Worm (Caenorhabditis elegans) whole organism, L4 larva: ENCODE measurements around the gene R05G6.3.

Experiments
- D1046.2 ChIP-seq: fragments of 200-800 bp; sonication (Bioruptor generic); IDR thresholded peaks from 2 replicates; pipeline ENCODE4 v1.3.6; 2022; ENCODE audit warnings: missing genetic modification characterization, missing compliant biosample characterization
- F10B5.3 ChIP-seq: sonication (generic microtip); optimal IDR thresholded peaks from 2 replicates; lab custom pipeline; 2016; ENCODE audit warnings: mild to moderate bottlenecking, missing genetic modification characterization, missing compliant biosample characterization
- F37D6.2 ChIP-seq: sonication (generic microtip); optimal IDR thresholded peaks from 2 replicates; lab custom pipeline; 2016; ENCODE audit warnings: mild to moderate bottlenecking, missing genetic modification characterization, missing compliant biosample characterization
- F44E2.7 ChIP-seq: fragments of 200-800 bp; sonication (Bioruptor generic); IDR thresholded peaks from 2 replicates; pipeline ENCODE4 v2.1.2; 2022; ENCODE audit warnings: missing genetic modification characterization, missing compliant biosample characterization
- F49E8.2 ChIP-seq: sonication (generic microtip); optimal IDR thresholded peaks from 2 replicates; lab custom pipeline; 2016; ENCODE audit warnings: missing compliant biosample characterization, mild to moderate bottlenecking, missing genetic modification characterization, borderline replicate concordance
- Y105C5A.15 ChIP-seq: fragments of 200-800 bp; sonication (Bioruptor generic); IDR thresholded peaks from 2 replicates; pipeline ENCODE4 v1.3.6; 2022; ENCODE audit warnings: missing genetic modification characterization, missing compliant biosample characterization
- Y5F2A.4 ChIP-seq: fragments of 200-800 bp; sonication (Bioruptor generic); optimal IDR thresholded peaks from 2 replicates; lab custom pipeline; 2018; ENCODE audit warnings: mild to moderate bottlenecking, missing genetic modification characterization, missing compliant biosample characterization
- aha-1 ChIP-seq: fragments of 150-350 bp; peaks from one replicate; lab custom pipeline; 2014; ENCODE audit warnings: missing biosample characterization, missing genetic modification characterization
- aly-2 ChIP-seq: sonication (generic microtip); optimal IDR thresholded peaks from 2 replicates; lab custom pipeline; 2018; ENCODE audit warnings: missing biosample characterization, missing genetic modification characterization
- ama-1 ChIP-seq: fragments of 150-350 bp; optimal IDR thresholded peaks from 2 replicates; lab custom pipeline; 2014; ENCODE audit warnings: inconsistent platforms, mixed read lengths
- arid-1 ChIP-seq: fragments of 200-800 bp; sonication (Bioruptor generic); conservative IDR thresholded peaks from 2 replicates; pipeline ENCODE4 v1.3.6; 2022; ENCODE audit warnings: missing genetic modification reagents, missing genetic modification characterization, missing compliant biosample characterization
- ceh-32 ChIP-seq: sonication (generic microtip); optimal IDR thresholded peaks from 2 replicates; lab custom pipeline; 2016; ENCODE audit warnings: mild to moderate bottlenecking, missing genetic modification characterization, missing compliant biosample characterization; ENCODE audit not compliant: poor library complexity
- ceh-44 ChIP-seq: fragments of 200-800 bp; sonication (Bioruptor generic); IDR thresholded peaks from 2 replicates; pipeline ENCODE4 v1.3.6; 2022; ENCODE audit warnings: missing genetic modification reagents, missing genetic modification characterization, missing compliant biosample characterization
- ctbp-1 ChIP-seq: fragments of 200-800 bp; sonication (Bioruptor generic); IDR thresholded peaks from 2 replicates; pipeline ENCODE4 v1.3.6; 2022; ENCODE audit warnings: missing genetic modification reagents, missing genetic modification characterization, missing compliant biosample characterization
- daf-12 ChIP-seq: fragments of 150-350 bp; optimal IDR thresholded peaks from 2 replicates; lab custom pipeline; 2014; ENCODE audit warnings: missing biosample characterization, missing genetic modification reagents, missing genetic modification characterization
- daf-16 ChIP-seq, 3 experiments: sonication (generic microtip); optimal IDR thresholded peaks; 2 replicates each; lab custom pipeline; 2016 to 2017; ENCODE audit warnings: missing genetic modification characterization in 3 of 3, missing genetic modification reagents in 3 of 3, mild to moderate bottlenecking in 2 of 3, missing compliant biosample characterization in 2 of 3, missing biosample characterization in 1 of 3, moderate library complexity in 1 of 3
- daf-19 ChIP-seq: fragments of 200-800 bp; sonication (Bioruptor generic); conservative IDR thresholded peaks from 2 replicates; pipeline ENCODE4 v1.3.6; 2022; ENCODE audit warnings: missing genetic modification characterization, missing compliant biosample characterization
- daf-8 ChIP-seq: fragments of 200-800 bp; sonication (Bioruptor generic); IDR thresholded peaks from 2 replicates; pipeline ENCODE4 v1.3.6; 2022; ENCODE audit warnings: missing genetic modification characterization, missing compliant biosample characterization
- dmd-6 ChIP-seq: fragments of 200-800 bp; sonication (Bioruptor generic); IDR thresholded peaks from 2 replicates; pipeline ENCODE4 v1.3.6; 2022; ENCODE audit warnings: missing genetic modification reagents, missing genetic modification characterization, missing compliant biosample characterization
- dmd-8 ChIP-seq: fragments of 200-800 bp; sonication (Bioruptor generic); IDR thresholded peaks from 2 replicates; pipeline ENCODE4 v1.3.6; 2022; ENCODE audit warnings: missing genetic modification characterization, missing compliant biosample characterization
- duxl-1 ChIP-seq: sonication (generic microtip); optimal IDR thresholded peaks from 2 replicates; lab custom pipeline; 2016; ENCODE audit warnings: mild to moderate bottlenecking, missing genetic modification characterization, moderate library complexity, missing compliant biosample characterization; ENCODE audit not compliant: poor library complexity
- dve-1 ChIP-seq: sonication (generic microtip); optimal IDR thresholded peaks from 2 replicates; lab custom pipeline; 2017; ENCODE audit warnings: antibody characterized with exemption, mild to moderate bottlenecking, missing genetic modification characterization, missing compliant biosample characterization; ENCODE audit not compliant: insufficient read depth
- egl-27 ChIP-seq: sonication (generic microtip); optimal IDR thresholded peaks from 3 replicates; lab custom pipeline; 2017; ENCODE audit warnings: missing biosample characterization, missing genetic modification reagents, missing genetic modification characterization
- egl-43 ChIP-seq: fragments of 200-800 bp; sonication (Bioruptor generic); IDR thresholded peaks from 2 replicates; pipeline ENCODE4 v1.3.6; 2022; ENCODE audit warnings: missing genetic modification reagents, missing genetic modification characterization, missing compliant biosample characterization
- hif-1 ChIP-seq, 2 experiments: sonication (generic microtip); optimal IDR thresholded peaks; 2 replicates each; lab custom pipeline; 2016 to 2017; ENCODE audit warnings: missing compliant biosample characterization in 2 of 2, missing genetic modification characterization in 2 of 2, missing genetic modification reagents in 2 of 2, missing genotype in 2 of 2, mild to moderate bottlenecking in 1 of 2
- lim-7 ChIP-seq: fragments of 200-800 bp; sonication (Bioruptor generic); IDR thresholded peaks from 2 replicates; pipeline ENCODE4 v1.3.6; 2022; ENCODE audit warnings: missing genetic modification characterization, missing compliant biosample characterization
- lin-13 ChIP-seq: fragments of 150-350 bp; optimal IDR thresholded peaks from 2 replicates; lab custom pipeline; 2014; ENCODE audit warnings: missing biosample characterization, missing genetic modification reagents, missing genetic modification characterization
- madf-5 ChIP-seq, 2 experiments: fragments of 200-800 bp; sonication (Bioruptor generic); IDR thresholded peaks; 2 replicates each; pipeline ENCODE4 v1.3.6; 2022; ENCODE audit warnings: missing compliant biosample characterization in 2 of 2, missing genetic modification characterization in 2 of 2
- mdl-1 ChIP-seq, 2 experiments: fragments of 150-350 bp in 1 of 2; sonication (generic microtip) in 1 of 2; optimal IDR thresholded peaks; 2 replicates each; lab custom pipeline; 2014 to 2017; ENCODE audit warnings: missing biosample characterization in 2 of 2, missing genetic modification characterization in 2 of 2
- mep-1 ChIP-seq: fragments of 150-350 bp; sonication (generic microtip); optimal IDR thresholded peaks from 3 replicates; lab custom pipeline; 2014; ENCODE audit warnings: missing biosample characterization, missing genetic modification characterization
- mes-2 ChIP-seq: sonication (generic microtip); optimal IDR thresholded peaks from 2 replicates; lab custom pipeline; 2016; ENCODE audit warnings: missing genotype, mild to moderate bottlenecking, missing genetic modification characterization, missing compliant biosample characterization; ENCODE audit not compliant: poor library complexity, severe bottlenecking
- mxl-3 ChIP-seq: fragments of 200-800 bp; sonication (Bioruptor generic); optimal IDR thresholded peaks from 2 replicates; lab custom pipeline; 2018; ENCODE audit warnings: mild to moderate bottlenecking, missing genetic modification characterization, missing compliant biosample characterization
- nhr-237 ChIP-seq: sonication (generic microtip); optimal IDR thresholded peaks from 2 replicates; lab custom pipeline; 2017; ENCODE audit warnings: missing biosample characterization, missing genetic modification characterization
- nhr-28 ChIP-seq: fragments of 150-350 bp; optimal IDR thresholded peaks from 2 replicates; lab custom pipeline; 2014; ENCODE audit warnings: missing biosample characterization, missing genetic modification characterization
- nhr-41 ChIP-seq: fragments of 200-800 bp; sonication (Bioruptor generic); IDR thresholded peaks from 2 replicates; pipeline ENCODE4 v1.3.6; 2022; ENCODE audit warnings: missing genetic modification reagents, missing genetic modification characterization, missing compliant biosample characterization
- nhr-77 ChIP-seq: fragments of 150-350 bp; optimal IDR thresholded peaks from 2 replicates; lab custom pipeline; 2014; ENCODE audit warnings: missing biosample characterization, missing genetic modification characterization
- pha-4 ChIP-seq, 2 experiments: fragments of 150-350 bp in 1 of 2; fragments of 200-800 bp in 1 of 2; sonication (Bioruptor generic) in 1 of 2; IDR thresholded peaks in 1 of 2; optimal IDR thresholded peaks in 1 of 2; 2 replicates each; pipeline versions ENCODE4 v1.3.6 to Lab custom; 2014 to 2022; ENCODE audit warnings: missing genetic modification characterization in 2 of 2, missing genetic modification reagents in 2 of 2, missing biosample characterization in 1 of 2, missing compliant biosample characterization in 1 of 2
- php-3 ChIP-seq: fragments of 200-800 bp; sonication (Bioruptor generic); IDR thresholded peaks from 2 replicates; pipeline ENCODE4 v1.3.6; 2022; ENCODE audit warnings: missing genetic modification reagents, missing genetic modification characterization, missing compliant biosample characterization
- tag-97 ChIP-seq: fragments of 200-800 bp; sonication (Bioruptor generic); IDR thresholded peaks from 2 replicates; pipeline ENCODE4 v1.3.6; 2022; ENCODE audit warnings: missing genetic modification characterization, missing compliant biosample characterization
- unc-39 ChIP-seq: sonication (generic microtip); optimal IDR thresholded peaks from 2 replicates; lab custom pipeline; 2017; ENCODE audit warnings: missing biosample characterization, missing genetic modification characterization
- zfp-2 ChIP-seq: sonication (generic microtip); optimal IDR thresholded peaks from 2 replicates; lab custom pipeline; 2016; ENCODE audit warnings: mild to moderate bottlenecking, missing genetic modification characterization, missing compliant biosample characterization
- zfp-3 ChIP-seq: fragments of 200-800 bp; sonication (Bioruptor generic); conservative IDR thresholded peaks from 2 replicates; pipeline ENCODE4 v1.3.6; 2022; ENCODE audit warnings: missing genetic modification reagents, missing genetic modification characterization, missing compliant biosample characterization
- zip-2 ChIP-seq: fragments of 150-350 bp; optimal IDR thresholded peaks from 2 replicates; lab custom pipeline; 2014; ENCODE audit warnings: missing biosample characterization, missing genetic modification characterization
- ztf-11 ChIP-seq: fragments of 150-350 bp; optimal IDR thresholded peaks from 2 replicates; lab custom pipeline; 2014; ENCODE audit warnings: missing biosample characterization, missing genetic modification characterization

The R05G6.3 gene

DNA sequence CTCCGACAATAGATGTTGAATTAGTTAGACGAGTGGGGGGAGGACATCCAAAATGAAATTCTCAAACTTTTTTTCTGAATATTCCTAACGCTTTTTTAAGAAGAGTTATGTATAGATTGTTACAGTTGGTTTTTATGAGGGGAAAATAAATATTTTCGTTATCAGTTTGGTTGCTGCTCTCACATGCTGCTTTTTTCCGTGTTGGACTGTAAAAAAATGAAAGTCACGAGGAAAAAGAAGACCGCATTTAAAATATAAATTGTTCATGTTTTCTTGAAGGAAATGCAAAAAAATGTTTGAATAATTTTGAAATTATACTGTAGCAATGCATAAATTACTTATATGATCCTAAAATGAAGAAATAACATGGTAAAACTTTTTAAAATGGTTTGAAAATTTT, 4.5 kb downstream of the R05G6.3 start (continued):
- TF ChIP-seq php-3 (GFP tag; lab: Robert Waterston, UW), result peak; percentile 39; the same call in 1 of the 2 replicates
- no peak for TF ChIP-seq aly-2 (tag; lab: Kevin White, UChicago)
- no peak for TF ChIP-seq zfp-2 (tag; lab: Kevin White, UChicago)
- TF ChIP-seq egl-27 (tag; lab: Kevin White, UChicago), result no peak
- TF ChIP-seq daf-19 (GFP tag; lab: Robert Waterston, UW), result no peak
- no peak for TF ChIP-seq daf-12
- no peak for TF ChIP-seq zfp-3 (GFP tag; lab: Robert Waterston, UW)
- TF ChIP-seq lim-7 (GFP tag; lab: Robert Waterston, UW), result no peak
- peak; percentile 22 for TF ChIP-seq nhr-28 (tag; lab: Kevin White, UChicago)
- TF ChIP-seq tag-97 (GFP tag; lab: Robert Waterston, UW), result no peak
- TF ChIP-seq ama-1 (lab: Kevin White, UChicago), result no peak
- peak; percentile 34 for TF ChIP-seq mep-1 (tag; lab: Kevin White, UChicago)
- no peak for TF ChIP-seq ceh-44 (GFP tag; lab: Robert Waterston, UW)
- TF ChIP-seq dve-1 (tag; lab: Kevin White, UChicago), result peak; percentile 20
- TF ChIP-seq F44E2.7, result no peak
- TF ChIP-seq duxl-1 (tag; lab: Kevin White, UChicago), result no peak
- no peak for TF ChIP-seq madf-5 (GFP tag; IDR thresholded peaks at IDR 0.05; lab: Robert Waterston, UW)
- no peak for TF ChIP-seq mes-2
- TF ChIP-seq hif-1 (tag; optimal IDR thresholded peaks at IDR 0.05; lab: Kevin White, UChicago), result no peak
- no peak for TF ChIP-seq mdl-1 (tag; optimal IDR thresholded peaks at IDR 0.05; lab: Kevin White, UChicago)
- peak; percentile 36; the same call in 1 of the 2 replicates for TF ChIP-seq dmd-6
- TF ChIP-seq ceh-32, result no peak
- TF ChIP-seq nhr-237 (tag; lab: Kevin White, UChicago), result no peak
- no peak for TF ChIP-seq arid-1 (GFP tag; lab: Robert Waterston, UW)
- no peak for TF ChIP-seq pha-4 (GFP tag; IDR thresholded peaks at IDR 0.05; lab: Robert Waterston, UW)
- no peak for TF ChIP-seq pha-4 (tag; optimal IDR thresholded peaks at IDR 0.05; lab: Kevin White, UChicago)
- no peak for TF ChIP-seq D1046.2
- TF ChIP-seq nhr-77, result no peak
- no peak for TF ChIP-seq daf-16 (GFP tag; optimal IDR thresholded peaks at IDR 0.05; lab: Kevin White, UChicago)
- peak; percentile 40 for TF ChIP-seq daf-16 (tag; optimal IDR thresholded peaks at IDR 0.05; lab: Kevin White, UChicago)
- TF ChIP-seq Y105C5A.15, result no peak
- TF ChIP-seq zip-2 (tag; lab: Kevin White, UChicago), result no peak
- TF ChIP-seq ctbp-1 (GFP tag; lab: Robert Waterston, UW), result no peak
- no peak for TF ChIP-seq Y5F2A.4 (GFP tag; lab: Kevin White, UChicago)
- no peak for TF ChIP-seq F37D6.2 (tag; lab: Kevin White, UChicago)
- no peak for TF ChIP-seq F10B5.3 (tag; lab: Kevin White, UChicago)
- TF ChIP-seq mxl-3, result no peak
- TF ChIP-seq ztf-11 (tag; lab: Kevin White, UChicago), result no peak
- no peak for TF ChIP-seq egl-43 (GFP tag; lab: Robert Waterston, UW)
- TF ChIP-seq daf-8 (GFP tag; lab: Robert Waterston, UW), result no peak

DNA sequence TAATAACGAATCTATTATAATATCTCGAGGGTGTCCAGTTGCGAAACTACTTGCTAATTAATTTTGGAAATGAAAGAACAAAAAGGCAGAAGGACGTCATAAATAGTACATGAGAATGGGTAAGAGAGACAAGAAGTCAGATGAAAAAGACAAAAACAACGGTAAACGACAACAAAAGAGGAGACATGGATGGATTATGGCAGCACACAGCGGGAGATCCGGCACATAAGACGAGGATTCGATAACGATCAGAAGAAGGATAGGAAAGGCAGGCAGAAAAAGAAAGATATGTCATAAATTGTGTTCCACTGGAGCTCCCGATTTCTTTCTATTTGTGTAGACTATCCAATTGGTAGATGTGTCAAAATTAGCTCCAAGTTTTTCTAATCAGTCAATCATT, 5.2 kb downstream of the R05G6.3 start:
- TF ChIP-seq F10B5.3 (tag; lab: Kevin White, UChicago) (no peak), dmd-8 (GFP tag; lab: Robert Waterston, UW) (no peak), lin-13 (GFP tag; lab: Kevin White, UChicago) (no peak), F49E8.2 (tag; lab: Kevin White, UChicago) (no peak), mep-1 (tag; lab: Kevin White, UChicago) (no peak), nhr-237 (tag; lab: Kevin White, UChicago) (no peak), aha-1 (tag; lab: Kevin White, UChicago) (peak; percentile 39), nhr-41 (no peak), unc-39 (no peak)
